Fruit fly (Drosophila melanogaster) whole organism, embryonic: ENCODE data around the gene Ostgamma.
A peak's percentile ranks its signal among the peaks of the same experiment; 100 is the strongest.

ENCODE experiments used
- Abd-B ChIP-seq: fragments of 200-800 bp; sonication (Bioruptor generic); optimal IDR thresholded peaks from 2 replicates; lab custom pipeline; 2018; ENCODE audit warnings: missing biosample characterization, mild to moderate bottlenecking, missing genetic modification characterization, moderate library complexity
- Ada2b ChIP-seq: fragments of 200-800 bp; sonication (Bioruptor generic); IDR thresholded peaks from 2 replicates; pipeline ENCODE4 v1.3.6; 2022; ENCODE audit warnings: missing biosample characterization, missing genetic modification characterization
- BtbVII ChIP-seq: fragments of 200-800 bp; sonication (Bioruptor generic); optimal IDR thresholded peaks from 3 replicates; lab custom pipeline; 2017; ENCODE audit warnings: missing biosample characterization, mild to moderate bottlenecking, missing genetic modification characterization
- CG11398 ChIP-seq: fragments of 200-800 bp; sonication (Bioruptor generic); optimal IDR thresholded peaks from 2 replicates; lab custom pipeline; 2016; ENCODE audit warnings: missing biosample characterization, missing genetic modification characterization
- CG11696 ChIP-seq: fragments of 200-800 bp; sonication (Bioruptor generic); IDR thresholded peaks from 2 replicates; pipeline ENCODE4 v1.3.6; 2022; ENCODE audit warnings: missing biosample characterization, missing genetic modification characterization
- CG12104 ChIP-seq: fragments of 200-800 bp; sonication (Bioruptor generic); optimal IDR thresholded peaks from 3 replicates; lab custom pipeline; 2016; ENCODE audit warnings: missing biosample characterization, missing genetic modification characterization
- CG13775 ChIP-seq: fragments of 200-800 bp; sonication (Bioruptor generic); optimal IDR thresholded peaks from 3 replicates; lab custom pipeline; 2017; ENCODE audit warnings: missing biosample characterization, mild to moderate bottlenecking, missing genetic modification characterization
- CG15011 ChIP-seq: fragments of 200-800 bp; sonication (Bioruptor generic); optimal IDR thresholded peaks from 3 replicates; lab custom pipeline; 2018; ENCODE audit warnings: missing biosample characterization, mild to moderate bottlenecking, missing genetic modification characterization
- CG16813 ChIP-seq: fragments of 200-800 bp; sonication (Bioruptor generic); IDR thresholded peaks from 3 replicates; pipeline ENCODE4 v1.3.6; 2022; ENCODE audit warnings: missing biosample characterization, missing genetic modification characterization; ENCODE audit not compliant: partially characterized antibody
- CG17361 ChIP-seq: fragments of 200-800 bp; sonication (Bioruptor generic); IDR thresholded peaks from 3 replicates; pipeline ENCODE4 v1.3.6; 2022; ENCODE audit warnings: missing biosample characterization, missing genetic modification characterization
- CG1832 ChIP-seq: fragments of 200-800 bp; sonication (Bioruptor generic); optimal IDR thresholded peaks from 2 replicates; lab custom pipeline; 2017; ENCODE audit warnings: missing biosample characterization, mild to moderate bottlenecking, missing genetic modification characterization, inconsistent platforms
- CG3838 ChIP-seq: fragments of 200-800 bp; sonication (Bioruptor generic); optimal IDR thresholded peaks from 3 replicates; lab custom pipeline; 2016; ENCODE audit warnings: missing biosample characterization, missing genetic modification characterization
- CG3847 ChIP-seq: fragments of 200-800 bp; sonication (Bioruptor generic); IDR thresholded peaks from 2 replicates; pipeline ENCODE4 v1.3.6; 2022; ENCODE audit warnings: missing biosample characterization, missing genetic modification characterization
- CG3995 ChIP-seq: fragments of 200-800 bp; sonication (Bioruptor generic); optimal IDR thresholded peaks from 3 replicates; lab custom pipeline; 2016; ENCODE audit warnings: missing biosample characterization, missing genetic modification characterization
- CG42726 ChIP-seq: fragments of 200-800 bp; sonication (Bioruptor generic); IDR thresholded peaks from 2 replicates; pipeline ENCODE4 v1.3.6; 2022; ENCODE audit warnings: missing biosample characterization, missing genetic modification characterization; ENCODE audit not compliant: partially characterized antibody
- CG6683 ChIP-seq: fragments of 200-800 bp; sonication (Bioruptor generic); optimal IDR thresholded peaks from 2 replicates; lab custom pipeline; 2017; ENCODE audit warnings: missing biosample characterization, mild to moderate bottlenecking, missing genetic modification characterization, missing genetic modification reagents
- CG6854 ChIP-seq: fragments of 200-800 bp; sonication (Bioruptor generic); optimal IDR thresholded peaks from 3 replicates; lab custom pipeline; 2017; ENCODE audit warnings: missing biosample characterization, mild to moderate bottlenecking, missing genetic modification characterization
- CG7357 ChIP-seq: fragments of 200-800 bp; sonication (Bioruptor generic); IDR thresholded peaks from 3 replicates; pipeline ENCODE4 v1.3.6; 2022; ENCODE audit warnings: missing biosample characterization, missing genetic modification characterization
- CG7745 ChIP-seq: fragments of 200-800 bp; sonication (Bioruptor generic); optimal IDR thresholded peaks from 2 replicates; lab custom pipeline; 2018; ENCODE audit warnings: missing biosample characterization, mild to moderate bottlenecking, missing genetic modification characterization, moderate library complexity
- CG7839 ChIP-seq: fragments of 200-800 bp; sonication (Bioruptor generic); optimal IDR thresholded peaks from 3 replicates; lab custom pipeline; 2018; ENCODE audit warnings: missing biosample characterization, mild to moderate bottlenecking, missing genetic modification characterization, moderate library complexity
- CG8388 ChIP-seq: fragments of 200-800 bp; sonication (Bioruptor generic); optimal IDR thresholded peaks from 2 replicates; lab custom pipeline; 2019; ENCODE audit warnings: missing biosample characterization, mild to moderate bottlenecking, missing genetic modification characterization, moderate library complexity
- CG9817 ChIP-seq: fragments of 200-800 bp; sonication (Bioruptor generic); optimal IDR thresholded peaks from 2 replicates; lab custom pipeline; 2018; ENCODE audit warnings: missing biosample characterization, mild to moderate bottlenecking, missing genetic modification characterization, moderate library complexity
- CkIIα-i1 ChIP-seq: fragments of 200-800 bp; sonication (Bioruptor generic); IDR thresholded peaks from 2 replicates; pipeline ENCODE4 v1.3.6; 2022; ENCODE audit warnings: missing biosample characterization, missing genetic modification characterization
- Doc2 ChIP-seq: fragments of 200-800 bp; sonication (Bioruptor generic); IDR thresholded peaks from 2 replicates; pipeline ENCODE4 v1.3.6; 2022; ENCODE audit warnings: missing biosample characterization, missing genetic modification characterization
- GATAe ChIP-seq: fragments of 200-800 bp; sonication (Bioruptor generic); conservative IDR thresholded peaks from 2 replicates; pipeline ENCODE4 v1.3.6; 2022; ENCODE audit warnings: missing biosample characterization, missing genetic modification characterization
- HmgD ChIP-seq: fragments of 200-800 bp; sonication (Bioruptor generic); optimal IDR thresholded peaks from 3 replicates; lab custom pipeline; 2016; ENCODE audit warnings: missing biosample characterization, missing genetic modification characterization
- Hr51 ChIP-seq, 2 experiments: fragments of 200-800 bp; sonication (Bioruptor generic); optimal IDR thresholded peaks; 2 replicates in 1 of 2; 3 replicates in 1 of 2; lab custom pipeline; 2016 to 2018; ENCODE audit warnings: missing biosample characterization in 2 of 2, missing genetic modification characterization in 2 of 2, mild to moderate bottlenecking in 1 of 2, moderate library complexity in 1 of 2
- Med ChIP-seq: fragments of 200-800 bp; sonication (Bioruptor generic); peaks from one replicate; lab custom pipeline; 2016; ENCODE audit warnings: missing biosample characterization, missing genetic modification characterization, mild to moderate bottlenecking, inconsistent platforms, moderate library complexity
- NK7.1 ChIP-seq: fragments of 200-800 bp; sonication (Bioruptor generic); optimal IDR thresholded peaks from 3 replicates; lab custom pipeline; 2016; ENCODE audit warnings: missing biosample characterization, missing genetic modification characterization
- Rfx ChIP-seq: fragments of 200-800 bp; sonication (Bioruptor generic); IDR thresholded peaks from 2 replicates; pipeline ENCODE4 v1.3.6; 2022; ENCODE audit warnings: missing biosample characterization, missing genetic modification characterization
- Sox100B ChIP-seq: fragments of 200-800 bp; sonication (Bioruptor generic); optimal IDR thresholded peaks from 3 replicates; lab custom pipeline; 2018; ENCODE audit warnings: missing biosample characterization, mild to moderate bottlenecking, missing genetic modification characterization
- Sry-δ ChIP-seq: fragments of 200-800 bp; sonication (Bioruptor generic); optimal IDR thresholded peaks from 2 replicates; lab custom pipeline; 2016; ENCODE audit warnings: missing biosample characterization, missing genetic modification characterization
- Xbp1 ChIP-seq: fragments of 200-800 bp; sonication (Bioruptor generic); optimal IDR thresholded peaks from 3 replicates; lab custom pipeline; 2016; ENCODE audit warnings: missing biosample characterization, mild to moderate bottlenecking, missing genetic modification characterization
- ap ChIP-seq: fragments of 200-800 bp; sonication (Bioruptor generic); IDR thresholded peaks from 2 replicates; pipeline ENCODE4 v1.3.6; 2022; ENCODE audit warnings: missing biosample characterization, missing genetic modification characterization
- bbx ChIP-seq: fragments of 200-800 bp; sonication (Bioruptor generic); IDR thresholded peaks from 2 replicates; pipeline ENCODE4 v1.3.6; 2022; ENCODE audit warnings: missing biosample characterization, missing genetic modification characterization; ENCODE audit not compliant: partially characterized antibody
- bowl ChIP-seq: fragments of 200-800 bp; sonication (Bioruptor generic); IDR thresholded peaks from 2 replicates; pipeline ENCODE4 v1.3.6; 2022; ENCODE audit warnings: missing biosample characterization, missing genetic modification characterization
- chinmo ChIP-seq: fragments of 200-800 bp; sonication (Bioruptor generic); IDR thresholded peaks from 4 replicates; pipeline ENCODE4 v1.3.6; 2022; ENCODE audit warnings: missing biosample characterization, missing genetic modification characterization; ENCODE audit not compliant: partially characterized antibody
- chm ChIP-seq: fragments of 200-800 bp; sonication (Bioruptor generic); IDR thresholded peaks from 2 replicates; pipeline ENCODE4 v1.3.6; 2022; ENCODE audit warnings: missing biosample characterization, missing genetic modification characterization
- dpn ChIP-seq, 2 experiments: fragments of 200-800 bp; sonication (Bioruptor generic); optimal IDR thresholded peaks; 3 replicates each; lab custom pipeline; 2016; ENCODE audit warnings: missing biosample characterization in 2 of 2, missing genetic modification characterization in 2 of 2
- hkb ChIP-seq, 2 experiments: fragments of 200-800 bp in 1 of 2; fragments of >200 bp in 1 of 2; sonication (Bioruptor generic) in 1 of 2; IDR thresholded peaks in 1 of 2; optimal IDR thresholded peaks in 1 of 2; 2 replicates each; pipeline versions ENCODE4 v1.3.6 to Lab custom; 2017 to 2022; ENCODE audit warnings: missing biosample characterization in 1 of 2, missing genetic modification characterization in 1 of 2
- knrl ChIP-seq: fragments of 200-800 bp; sonication (Bioruptor generic); IDR thresholded peaks from 3 replicates; pipeline ENCODE4 v1.3.6; 2022; ENCODE audit warnings: missing biosample characterization, missing genetic modification characterization; ENCODE audit not compliant: partially characterized antibody
- nmo ChIP-seq: fragments of 200-800 bp; sonication (Bioruptor generic); optimal IDR thresholded peaks from 2 replicates; lab custom pipeline; 2018; ENCODE audit warnings: missing biosample characterization, mild to moderate bottlenecking, missing genetic modification characterization, moderate library complexity
- shn ChIP-seq: fragments of 200-800 bp; sonication (Bioruptor generic); optimal IDR thresholded peaks from 3 replicates; lab custom pipeline; 2016; ENCODE audit warnings: missing biosample characterization, missing genetic modification characterization
- sima ChIP-seq: fragments of 200-800 bp; sonication (Bioruptor generic); optimal IDR thresholded peaks from 2 replicates; lab custom pipeline; 2016; ENCODE audit warnings: missing biosample characterization, missing genetic modification characterization
- slou ChIP-seq: fragments of 200-800 bp; sonication (Bioruptor generic); optimal IDR thresholded peaks from 3 replicates; lab custom pipeline; 2016; ENCODE audit warnings: missing biosample characterization, missing genetic modification characterization
- so ChIP-seq: fragments of 200-800 bp; sonication (Bioruptor generic); IDR thresholded peaks from 3 replicates; pipeline ENCODE4 v1.3.6; 2022; ENCODE audit warnings: missing biosample characterization, missing genetic modification characterization
- ssp ChIP-seq: fragments of 200-800 bp; sonication (Bioruptor generic); IDR thresholded peaks from 2 replicates; pipeline ENCODE4 v1.3.6; 2022; ENCODE audit warnings: missing biosample characterization, missing genetic modification characterization
- zen2 ChIP-seq: fragments of 200-800 bp; sonication (Bioruptor generic); IDR thresholded peaks from 3 replicates; pipeline ENCODE4 v1.3.6; 2022; ENCODE audit warnings: missing biosample characterization, missing genetic modification characterization; ENCODE audit not compliant: partially characterized antibody
- zfh1 ChIP-seq: fragments of 200-800 bp; sonication (Bioruptor generic); IDR thresholded peaks from 3 replicates; pipeline ENCODE4 v1.3.6; 2022; ENCODE audit warnings: missing biosample characterization, missing genetic modification characterization

Ostgamma gene

dm6 chr2L:8302766-8303479, 5.1 kb downstream of the Ostgamma start, which contains the start of the genes wol and Scgalpha (continued):
- TF ChIP-seq knrl (peak; percentile 53; the same call in 2 of the 3 replicates), CG3838 (no peak), so (GFP tag; lab: Robert Waterston, UW) (no peak), slou (GFP tag; lab: Kevin White, UChicago) (no peak), CG7745 (tag; lab: Kevin White, UChicago) (no peak), CG8388 (GFP tag; lab: Kevin White, UChicago) (no peak), chinmo (GFP tag; lab: Robert Waterston, UW) (peak; percentile 58; the same call in 1 of the 4 replicates), CG7839 (tag; lab: Kevin White, UChicago) (no peak), bowl (GFP tag; lab: Robert Waterston, UW) (no peak), Hr51 (GFP tag; optimal IDR thresholded peaks at IDR 0.05; lab: Kevin White, UChicago) (no peak), CG3847 (no peak), CG42726 (GFP tag; lab: Robert Waterston, UW) (peak; percentile 55; the same call in 1 of the 2 replicates), HmgD (GFP tag; lab: Kevin White, UChicago) (no peak), Rfx (GFP tag; lab: Robert Waterston, UW) (peak; percentile 33), CG3995 (peak; percentile 98), CG6683 (GFP tag; lab: Kevin White, UChicago) (no peak), GATAe (GFP tag; lab: Robert Waterston, UW) (peak; percentile 71), CG11696 (no peak; the same call in 1 of the 2 replicates), CG13775 (GFP tag; lab: Kevin White, UChicago) (peak; percentile 15), CG1832 (GFP tag; lab: Kevin White, UChicago) (no peak), dpn (GFP tag; optimal IDR thresholded peaks at IDR 0.05; lab: Kevin White, UChicago) (no peak), CG9817 (no peak), NK7.1 (no peak), Doc2 (GFP tag; lab: Robert Waterston, UW) (no peak), Sry-δ (GFP tag; lab: Kevin White, UChicago) (peak; percentile 81), zen2 (GFP tag; lab: Robert Waterston, UW) (peak; percentile 26; the same call in 2 of the 3 replicates), chm (GFP tag; lab: Robert Waterston, UW) (no peak), ap (GFP tag; lab: Robert Waterston, UW) (no peak), CG15011 (GFP tag; lab: Kevin White, UChicago) (no peak), CG6854 (GFP tag; lab: Kevin White, UChicago) (no peak), hkb (optimal IDR thresholded peaks at IDR 0.05; lab: Kevin White, UChicago) (no peak), hkb (GFP tag; IDR thresholded peaks at IDR 0.05; lab: Robert Waterston, UW) (no peak), sima (GFP tag; lab: Kevin White, UChicago) (no peak), Med (GFP tag; lab: Kevin White, UChicago) (peak; percentile 40), ssp (GFP tag; lab: Robert Waterston, UW) (no peak), CG17361 (GFP tag; lab: Robert Waterston, UW) (no peak), bbx (GFP tag; lab: Robert Waterston, UW) (peak; percentile 66), Xbp1 (peak; percentile 3), Sox100B (GFP tag; lab: Kevin White, UChicago) (no peak), zfh1 (GFP tag; lab: Robert Waterston, UW) (no peak), Abd-B (no peak), CG11398 (GFP tag; lab: Kevin White, UChicago) (no peak), CG16813 (GFP tag; lab: Robert Waterston, UW) (peak; percentile 65), CG12104 (GFP tag; lab: Kevin White, UChicago) (no peak), BtbVII (no peak), CG7357 (GFP tag; lab: Robert Waterston, UW) (no peak), CkIIα-i1 (GFP tag; lab: Robert Waterston, UW) (no peak), nmo (peak; percentile 34), shn (no peak), Ada2b (GFP tag; lab: Robert Waterston, UW) (no peak)
